Fruit fly (Drosophila melanogaster): ENCODE data around the gene CG32625.

CG32625 gene

dm6 chrX:13740992-13741391, 15.6 kb downstream of the CG32625 start:
- no peak for TF ChIP-seq Eip78C (GFP tag)
- no peak for TF ChIP-seq CG10631 (GFP tag; optimal IDR thresholded peaks at IDR 0.05)
- no peak for TF ChIP-seq Sox102F (GFP tag; optimal IDR thresholded peaks at IDR 0.05)
- TF ChIP-seq vri (GFP tag; optimal IDR thresholded peaks at IDR 0.05) = peak; percentile 6
- no peak for TF ChIP-seq acj6 (GFP tag; optimal IDR thresholded peaks at IDR 0.05)
- TF ChIP-seq fd85E (GFP tag; optimal IDR thresholded peaks at IDR 0.05) = no peak
- TF ChIP-seq CG6163 (GFP tag; IDR thresholded peaks at IDR 0.05) = no peak
- no peak for TF ChIP-seq Hr39 (GFP tag; optimal IDR thresholded peaks at IDR 0.05)

dm6 chrX:13740062-13740461, 16.6 kb downstream of the CG32625 start:
- TF ChIP-seq Smox (GFP tag; optimal IDR thresholded peaks at IDR 0.05) = peak; percentile 68
- peak; percentile 88 for TF ChIP-seq dac (GFP tag; optimal IDR thresholded peaks at IDR 0.05)
- TF ChIP-seq CG11294 (GFP tag; IDR thresholded peaks at IDR 0.05) = peak; percentile 85
- TF ChIP-seq spab (GFP tag; optimal IDR thresholded peaks at IDR 0.05) = peak; percentile 83
- peak; percentile 77 for TF ChIP-seq CG6792 (GFP tag; optimal IDR thresholded peaks at IDR 0.05)
- TF ChIP-seq Ets96B (tag; optimal IDR thresholded peaks at IDR 0.05) = peak; percentile 80
- peak; percentile 50 for TF ChIP-seq Hr38 (GFP tag; optimal IDR thresholded peaks at IDR 0.05)
- TF ChIP-seq esn (GFP tag; optimal IDR thresholded peaks at IDR 0.05) = peak; percentile 67
- peak; percentile 75 for TF ChIP-seq achi (GFP tag; optimal IDR thresholded peaks at IDR 0.05)
- peak; percentile 81 for TF ChIP-seq CG10669 (GFP tag; optimal IDR thresholded peaks at IDR 0.05)
- TF ChIP-seq CG1621 (tag; optimal IDR thresholded peaks at IDR 0.05) = peak; percentile 79
- TF ChIP-seq fd85E (GFP tag; optimal IDR thresholded peaks at IDR 0.05) = peak; percentile 11
- TF ChIP-seq CG6163 (GFP tag; IDR thresholded peaks at IDR 0.05) = peak; percentile 91
- peak; percentile 71 for TF ChIP-seq CG3032 (tag; optimal IDR thresholded peaks at IDR 0.05)
- TF ChIP-seq fkh (GFP tag; optimal IDR thresholded peaks at IDR 0.05) = peak; percentile 13
- TF ChIP-seq CG3919 (GFP tag; optimal IDR thresholded peaks at IDR 0.05) = peak; percentile 87
- peak; percentile 94 for TF ChIP-seq ss (GFP tag; optimal IDR thresholded peaks at IDR 0.05)
- peak; percentile 27 for TF ChIP-seq Eip93F (GFP tag; optimal IDR thresholded peaks at IDR 0.05)
- TF ChIP-seq Gug (GFP tag; IDR thresholded peaks at IDR 0.05) = peak; percentile 78
- peak; percentile 68 for TF ChIP-seq Hr39 (GFP tag; optimal IDR thresholded peaks at IDR 0.05)
- peak; percentile 95 for TF ChIP-seq CG6808 (GFP tag; optimal IDR thresholded peaks at IDR 0.05)
- TF ChIP-seq CG10631 (GFP tag; optimal IDR thresholded peaks at IDR 0.05) = peak; percentile 80
- TF ChIP-seq net (GFP tag; optimal IDR thresholded peaks at IDR 0.05) = peak; percentile 91
- peak; percentile 64 for TF ChIP-seq Sox102F (GFP tag; optimal IDR thresholded peaks at IDR 0.05)
- peak; percentile 77 for TF ChIP-seq dsx (GFP tag; optimal IDR thresholded peaks at IDR 0.05; ENCODE audit: poor library complexity, severe bottlenecking)
- peak; percentile 61 for TF ChIP-seq Sox15 (GFP tag; optimal IDR thresholded peaks at IDR 0.05)
- TF ChIP-seq CG16779 (tag; optimal IDR thresholded peaks at IDR 0.05) = peak; percentile 77
- peak; percentile 82 for TF ChIP-seq Eip75B (GFP tag; optimal IDR thresholded peaks at IDR 0.05)
- TF ChIP-seq Blimp-1 (GFP tag; optimal IDR thresholded peaks at IDR 0.05) = peak; percentile 17
- TF ChIP-seq CG8319 (GFP tag; optimal IDR thresholded peaks at IDR 0.05) = peak; percentile 68
- peak; percentile 63 for TF ChIP-seq vri (GFP tag; optimal IDR thresholded peaks at IDR 0.05)
- TF ChIP-seq CG7368 (GFP tag; optimal IDR thresholded peaks at IDR 0.05) = peak; percentile 89
- peak; percentile 79 for TF ChIP-seq CG15336 (GFP tag; IDR thresholded peaks at IDR 0.05)
- peak; percentile 59 for TF ChIP-seq topi (GFP tag; optimal IDR thresholded peaks at IDR 0.05)
- peak; percentile 79 for TF ChIP-seq acj6 (GFP tag; optimal IDR thresholded peaks at IDR 0.05)
- TF ChIP-seq lz (GFP tag; optimal IDR thresholded peaks at IDR 0.05) = peak; percentile 79
- peak; percentile 94 for TF ChIP-seq eg (GFP tag; IDR thresholded peaks at IDR 0.05)
- peak; percentile 69 for TF ChIP-seq Met (GFP tag; optimal IDR thresholded peaks at IDR 0.05)
- TF ChIP-seq CG11762 (GFP tag; optimal IDR thresholded peaks at IDR 0.05; ENCODE audit: insufficient read depth) = peak; percentile 63
- peak; percentile 79 for TF ChIP-seq Sox14 (GFP tag; optimal IDR thresholded peaks at IDR 0.05)
- peak; percentile 79 for TF ChIP-seq CG4318 (GFP tag; optimal IDR thresholded peaks at IDR 0.05)
- TF ChIP-seq CG6276 (GFP tag; optimal IDR thresholded peaks at IDR 0.05) = peak; percentile 85
- peak; percentile 87 for TF ChIP-seq pdm3 (GFP tag; optimal IDR thresholded peaks at IDR 0.05)
- peak; percentile 76 for TF ChIP-seq Lpt (GFP tag; optimal IDR thresholded peaks at IDR 0.05)
- TF ChIP-seq fd59A (GFP tag; optimal IDR thresholded peaks at IDR 0.05) = peak; percentile 66
- TF ChIP-seq CG8119 (GFP tag; IDR thresholded peaks at IDR 0.05) = peak; percentile 83
- peak; percentile 85 for TF ChIP-seq OdsH (GFP tag; optimal IDR thresholded peaks at IDR 0.05)
- peak; percentile 74 for TF ChIP-seq Hr4 (GFP tag; optimal IDR thresholded peaks at IDR 0.05)
